Fruit fly (Drosophila melanogaster) whole organism, embryonic: ENCODE data around the gene CG32391.

Experiments used
- CG10267 ChIP-seq: fragments of 200-800 bp; sonication (Bioruptor generic); optimal IDR thresholded peaks from 2 replicates; lab custom pipeline; 2018; ENCODE audit warnings: missing biosample characterization, mild to moderate bottlenecking, missing genetic modification characterization, moderate library complexity
- CG10543 ChIP-seq: fragments of 200-800 bp; sonication (Bioruptor generic); optimal IDR thresholded peaks from 3 replicates; lab custom pipeline; 2017; ENCODE audit warnings: missing biosample characterization, mild to moderate bottlenecking, missing genetic modification characterization, moderate library complexity
- CG11504 ChIP-seq: fragments of 200-800 bp; sonication (Bioruptor generic); optimal IDR thresholded peaks from 3 replicates; lab custom pipeline; 2019; ENCODE audit warnings: missing biosample characterization, mild to moderate bottlenecking, missing genetic modification characterization, moderate library complexity
- CG11695 ChIP-seq: fragments of 200-800 bp; sonication (Bioruptor generic); IDR thresholded peaks from 3 replicates; pipeline ENCODE4 v1.3.6; 2022; ENCODE audit warnings: missing biosample characterization, missing genetic modification characterization
- CG13624 ChIP-seq: fragments of 200-800 bp; sonication (Bioruptor generic); optimal IDR thresholded peaks from 2 replicates; lab custom pipeline; 2016; ENCODE audit warnings: missing biosample characterization, missing genetic modification characterization
- CG15514 ChIP-seq: fragments of 200-800 bp; sonication (Bioruptor generic); optimal IDR thresholded peaks from 3 replicates; lab custom pipeline; 2017; ENCODE audit warnings: missing biosample characterization, missing genetic modification characterization, mild to moderate bottlenecking, moderate library complexity, missing genetic modification reagents
- CG15601 ChIP-seq: fragments of 200-800 bp; sonication (Bioruptor generic); optimal IDR thresholded peaks from 3 replicates; lab custom pipeline; 2019; ENCODE audit warnings: missing biosample characterization, mild to moderate bottlenecking, missing genetic modification characterization, moderate library complexity
- CG1792 ChIP-seq: fragments of 200-800 bp; sonication (Bioruptor generic); optimal IDR thresholded peaks from 2 replicates; lab custom pipeline; 2016; ENCODE audit warnings: missing biosample characterization, missing genetic modification characterization
- CG3163 ChIP-seq: fragments of 200-800 bp; sonication (Bioruptor generic); optimal IDR thresholded peaks from 3 replicates; lab custom pipeline; 2016; ENCODE audit warnings: missing biosample characterization, missing genetic modification characterization
- CG34422 ChIP-seq: fragments of 200-800 bp; sonication (Bioruptor generic); IDR thresholded peaks from 3 replicates; pipeline ENCODE4 v1.3.6; 2022; ENCODE audit warnings: missing biosample characterization, missing genetic modification characterization
- CG4328 ChIP-seq: fragments of 200-800 bp; sonication (Bioruptor generic); optimal IDR thresholded peaks from 3 replicates; lab custom pipeline; 2017; ENCODE audit warnings: missing biosample characterization, missing genetic modification reagents, missing genetic modification characterization
- CG6765 ChIP-seq: fragments of 200-800 bp; sonication (Bioruptor generic); optimal IDR thresholded peaks from 3 replicates; lab custom pipeline; 2017; ENCODE audit warnings: missing biosample characterization, mild to moderate bottlenecking, missing genetic modification characterization
- CG7357 ChIP-seq: fragments of 200-800 bp; sonication (Bioruptor generic); IDR thresholded peaks from 3 replicates; pipeline ENCODE4 v1.3.6; 2022; ENCODE audit warnings: missing biosample characterization, missing genetic modification characterization
- CG9797 ChIP-seq: fragments of 200-800 bp; sonication (Bioruptor generic); optimal IDR thresholded peaks from 3 replicates; lab custom pipeline; 2018; ENCODE audit warnings: missing biosample characterization, mild to moderate bottlenecking, missing genetic modification characterization
- CoRest ChIP-seq: fragments of 200-800 bp; sonication (Bioruptor generic); optimal IDR thresholded peaks from 3 replicates; lab custom pipeline; 2018; ENCODE audit warnings: missing biosample characterization, mild to moderate bottlenecking, missing genetic modification characterization, moderate library complexity
- D19B ChIP-seq: fragments of 200-800 bp; sonication (Bioruptor generic); optimal IDR thresholded peaks from 2 replicates; lab custom pipeline; 2017; ENCODE audit warnings: missing biosample characterization, mild to moderate bottlenecking, missing genetic modification characterization
- Deaf1 ChIP-seq: fragments of 200-800 bp; optimal IDR thresholded peaks from 3 replicates; lab custom pipeline; 2019; ENCODE audit warnings: missing biosample characterization, mild to moderate bottlenecking, missing genetic modification characterization, moderate library complexity
- Dek ChIP-seq: fragments of 200-800 bp; sonication (Bioruptor generic); optimal IDR thresholded peaks from 3 replicates; lab custom pipeline; 2019; ENCODE audit warnings: missing biosample characterization, mild to moderate bottlenecking, missing genetic modification characterization, moderate library complexity
- Dip2 ChIP-seq: fragments of 200-800 bp; sonication (Bioruptor generic); IDR thresholded peaks from 2 replicates; pipeline ENCODE4 v1.3.6; 2022; ENCODE audit warnings: missing biosample characterization, missing genetic modification characterization
- E2f1 ChIP-seq: fragments of 200-800 bp; sonication (Bioruptor generic); IDR thresholded peaks from 2 replicates; pipeline ENCODE4 v1.3.6; 2022; ENCODE audit warnings: missing biosample characterization, missing genetic modification characterization
- Ets65A ChIP-seq: fragments of 200-800 bp; sonication (Bioruptor generic); peaks from one replicate; lab custom pipeline; 2016; ENCODE audit warnings: missing biosample characterization, missing genetic modification characterization
- Fer1 ChIP-seq: fragments of 200-800 bp; sonication (Bioruptor generic); optimal IDR thresholded peaks from 2 replicates; lab custom pipeline; 2017; ENCODE audit warnings: missing biosample characterization, mild to moderate bottlenecking, missing genetic modification characterization
- Hr39 ChIP-seq: fragments of >200 bp; optimal IDR thresholded peaks from 2 replicates; lab custom pipeline; 2017
- Med ChIP-seq: fragments of 200-800 bp; sonication (Bioruptor generic); peaks from one replicate; lab custom pipeline; 2016; ENCODE audit warnings: missing biosample characterization, missing genetic modification characterization, mild to moderate bottlenecking, inconsistent platforms, moderate library complexity
- Optix ChIP-seq: fragments of 200-800 bp; sonication (Bioruptor generic); IDR thresholded peaks from 3 replicates; pipeline ENCODE4 v1.3.6; 2022; ENCODE audit warnings: missing biosample characterization, missing genetic modification characterization
- Spps ChIP-seq: fragments of 200-800 bp; sonication (Bioruptor generic); optimal IDR thresholded peaks from 2 replicates; lab custom pipeline; 2018; ENCODE audit warnings: missing biosample characterization, mild to moderate bottlenecking, missing genetic modification characterization
- Xrp1 ChIP-seq: fragments of 200-800 bp; sonication (Bioruptor generic); IDR thresholded peaks from 2 replicates; pipeline ENCODE4 v1.3.6; 2022; ENCODE audit warnings: missing biosample characterization, missing genetic modification characterization
- abd-A ChIP-seq: fragments of 200-800 bp; sonication (Bioruptor generic); optimal IDR thresholded peaks from 3 replicates; lab custom pipeline; 2019; ENCODE audit warnings: missing biosample characterization, mild to moderate bottlenecking, missing genetic modification characterization, moderate library complexity
- bsh ChIP-seq, 2 experiments: fragments of 200-800 bp; sonication (Bioruptor generic); optimal IDR thresholded peaks; 2 replicates each; lab custom pipeline; 2017 to 2018; ENCODE audit warnings: mild to moderate bottlenecking in 2 of 2, missing biosample characterization in 2 of 2, missing genetic modification characterization in 2 of 2, moderate library complexity in 1 of 2
- chn ChIP-seq: fragments of 200-800 bp; sonication (Bioruptor generic); optimal IDR thresholded peaks from 2 replicates; lab custom pipeline; 2016; ENCODE audit warnings: missing biosample characterization, missing genetic modification characterization
- dimm ChIP-seq: fragments of 200-800 bp; sonication (Bioruptor generic); IDR thresholded peaks from 2 replicates; pipeline ENCODE4 v1.3.6; 2022; ENCODE audit warnings: missing biosample characterization, missing genetic modification characterization
- dmrt99B ChIP-seq: fragments of 200-800 bp; sonication (Bioruptor generic); optimal IDR thresholded peaks from 2 replicates; lab custom pipeline; 2018; ENCODE audit warnings: missing biosample characterization, mild to moderate bottlenecking, missing genetic modification characterization, moderate library complexity
- dysf ChIP-seq: fragments of 200-800 bp; sonication (Bioruptor generic); IDR thresholded peaks from 3 replicates; pipeline ENCODE4 v1.3.6; 2022; ENCODE audit warnings: missing biosample characterization, missing genetic modification characterization
- eve ChIP-seq, 2 experiments: fragments of >200 bp; optimal IDR thresholded peaks; 2 replicates each; lab custom pipeline; 2017; ENCODE audit warnings: missing biosample characterization in 2 of 2, missing genetic modification characterization in 2 of 2
- ewg ChIP-seq: fragments of 200-800 bp; sonication (Bioruptor generic); optimal IDR thresholded peaks from 3 replicates; lab custom pipeline; 2017; ENCODE audit warnings: mild to moderate bottlenecking, missing biosample characterization, missing genetic modification reagents, missing genetic modification characterization
- fd96Cb ChIP-seq: fragments of 200-800 bp; sonication (Bioruptor generic); optimal IDR thresholded peaks from 2 replicates; lab custom pipeline; 2018; ENCODE audit warnings: missing biosample characterization, mild to moderate bottlenecking, missing genetic modification characterization, moderate library complexity
- ftz-f1 ChIP-seq: fragments of 200-800 bp; sonication (Bioruptor generic); optimal IDR thresholded peaks from 2 replicates; lab custom pipeline; 2016; ENCODE audit warnings: missing biosample characterization, missing genetic modification characterization
- gfzf ChIP-seq: fragments of 200-800 bp; sonication (Bioruptor generic); optimal IDR thresholded peaks from 2 replicates; lab custom pipeline; 2016; ENCODE audit warnings: missing biosample characterization, mild to moderate bottlenecking, missing genetic modification characterization, moderate library complexity
- grau ChIP-seq: fragments of 200-800 bp; optimal IDR thresholded peaks from 3 replicates; lab custom pipeline; 2019; ENCODE audit warnings: missing biosample characterization, mild to moderate bottlenecking, missing genetic modification characterization, moderate library complexity
- ken ChIP-seq: fragments of 200-800 bp; sonication (Bioruptor generic); IDR thresholded peaks from 3 replicates; pipeline ENCODE4 v1.3.6; 2022; ENCODE audit warnings: missing biosample characterization, missing genetic modification characterization
- lab ChIP-seq: fragments of 200-800 bp; sonication (Bioruptor generic); optimal IDR thresholded peaks from 3 replicates; lab custom pipeline; 2017; ENCODE audit warnings: missing biosample characterization, missing genetic modification characterization, mild to moderate bottlenecking, moderate library complexity, missing genetic modification reagents
- lmd ChIP-seq: fragments of 200-800 bp; sonication (Bioruptor generic); IDR thresholded peaks from 2 replicates; pipeline ENCODE4 v1.3.6; 2022; ENCODE audit warnings: missing biosample characterization, missing genetic modification characterization
- pan ChIP-seq, 4 experiments: fragments of >200 bp in 3 of 4; fragments of 200-800 bp in 1 of 4; sonication (Bioruptor generic) in 1 of 4; optimal IDR thresholded peaks in 3 of 4; IDR thresholded peaks in 1 of 4; 2 replicates each; pipeline versions ENCODE4 v1.3.6 to Lab custom; 2017 to 2022; ENCODE audit warnings: missing biosample characterization in 2 of 4, missing genetic modification characterization in 2 of 4, mixed read lengths in 1 of 4
- phol ChIP-seq: fragments of 200-800 bp; sonication (Bioruptor generic); optimal IDR thresholded peaks from 3 replicates; lab custom pipeline; 2018; ENCODE audit warnings: missing biosample characterization, mild to moderate bottlenecking, missing genetic modification characterization, moderate library complexity
- row ChIP-seq: fragments of 200-800 bp; sonication (Bioruptor generic); IDR thresholded peaks from 3 replicates; pipeline ENCODE4 v1.3.6; 2022; ENCODE audit warnings: missing biosample characterization, missing genetic modification characterization
- sens ChIP-seq: fragments of 200-800 bp; sonication (Bioruptor generic); peaks from one replicate; lab custom pipeline; 2016; ENCODE audit warnings: missing biosample characterization, missing genetic modification characterization
- slbo ChIP-seq: fragments of 200-800 bp; sonication (Bioruptor generic); IDR thresholded peaks from 2 replicates; pipeline ENCODE4 v1.3.6; 2022; ENCODE audit warnings: missing biosample characterization, missing genetic modification characterization
- ssp ChIP-seq: fragments of 200-800 bp; sonication (Bioruptor generic); IDR thresholded peaks from 2 replicates; pipeline ENCODE4 v1.3.6; 2022; ENCODE audit warnings: missing biosample characterization, missing genetic modification characterization
- stwl ChIP-seq: fragments of 200-800 bp; sonication (Bioruptor generic); optimal IDR thresholded peaks from 3 replicates; lab custom pipeline; 2018; ENCODE audit warnings: missing biosample characterization, mild to moderate bottlenecking, missing genetic modification characterization, moderate library complexity
- unpg ChIP-seq: fragments of 200-800 bp; sonication (Bioruptor generic); optimal IDR thresholded peaks from 3 replicates; lab custom pipeline; 2018; ENCODE audit warnings: missing biosample characterization, mild to moderate bottlenecking, missing genetic modification characterization, moderate library complexity

Gene CG32391

DNA sequence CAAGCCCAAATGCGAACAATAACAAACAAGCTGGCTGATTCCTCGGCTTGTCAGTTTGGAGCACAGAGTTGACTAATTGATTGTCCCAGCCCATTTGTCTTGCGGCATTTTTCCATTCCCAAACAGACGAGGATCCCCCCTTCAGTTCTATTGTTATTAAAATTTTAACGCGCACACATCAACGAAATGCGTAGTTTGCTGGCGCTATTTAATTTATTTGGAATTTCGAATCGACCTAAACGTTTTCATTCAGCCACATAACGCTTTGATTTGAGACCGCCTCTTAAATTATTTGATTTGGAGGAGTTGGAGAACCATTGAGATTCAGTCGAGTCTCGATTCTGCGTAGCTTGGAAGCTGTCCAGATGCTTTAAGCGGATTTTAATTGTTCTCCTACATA is 46.9 kb upstream of the CG32391 start (continued):
- no peak for TF ChIP-seq Optix
- TF ChIP-seq ken (GFP tag; lab: Robert Waterston, UW): no peak
- peak; percentile 64 for TF ChIP-seq CG13624 (GFP tag; lab: Kevin White, UChicago)
- no peak for TF ChIP-seq dmrt99B (tag; lab: Kevin White, UChicago)
- TF ChIP-seq CG10543 (GFP tag; lab: Kevin White, UChicago): peak; percentile 5
- no peak for TF ChIP-seq Hr39 (lab: Kevin White, UChicago)
- no peak for TF ChIP-seq pan (optimal IDR thresholded peaks at IDR 0.05; lab: Kevin White, UChicago)
- TF ChIP-seq pan (GFP tag; optimal IDR thresholded peaks at IDR 0.05 in 1 of 2, IDR thresholded peaks at IDR 0.05 in 1 of 2): no peak
- TF ChIP-seq CG1792 (GFP tag; lab: Kevin White, UChicago): no peak
- TF ChIP-seq, all 482 proteins: peak for 9

DNA sequence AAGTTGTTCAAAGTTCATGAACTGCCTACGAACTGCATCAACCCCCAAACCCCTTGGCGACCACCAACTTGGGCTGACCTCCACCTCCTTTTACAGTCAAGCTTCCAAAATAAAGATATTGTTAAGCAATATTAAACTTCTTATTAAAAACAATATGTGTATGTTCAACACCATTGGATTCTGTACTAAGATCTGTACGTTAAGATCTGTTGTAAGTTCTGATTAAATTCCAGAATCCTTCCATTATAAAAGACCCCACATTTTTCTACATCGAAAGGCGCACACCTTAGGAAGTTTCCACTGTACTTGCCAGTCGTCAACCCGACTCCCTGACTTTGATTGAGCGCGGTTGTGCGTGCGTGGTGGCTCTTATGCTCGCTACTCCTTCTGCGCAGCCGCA is 44.0 kb upstream of the CG32391 start:
- TF ChIP-seq CG10267 (tag; lab: Kevin White, UChicago) (no peak), CG6765 (GFP tag; lab: Kevin White, UChicago) (no peak), CG15601 (tag; lab: Kevin White, UChicago) (no peak), unpg (no peak), Fer1 (GFP tag; lab: Kevin White, UChicago) (no peak), sens (GFP tag; lab: Kevin White, UChicago) (peak; percentile 57), D19B (GFP tag; lab: Kevin White, UChicago) (no peak), ewg (GFP tag; lab: Kevin White, UChicago) (peak; percentile 11), dimm (GFP tag; lab: Robert Waterston, UW) (no peak), dysf (0 out of 3 replicates have a peak, but pooled peaks have one; percentile 10), CG11504 (tag; lab: Kevin White, UChicago) (peak; percentile 6), gfzf (GFP tag; lab: Kevin White, UChicago) (no peak), E2f1 (no peak), CG15514 (GFP tag; lab: Kevin White, UChicago) (no peak), CG7357 (0 out of 3 replicates have a peak, but pooled peaks have one; percentile 23), Dip2 (GFP tag; lab: Robert Waterston, UW) (no peak), lmd (GFP tag; lab: Robert Waterston, UW) (0 out of 2 replicates have a peak, but pooled peaks have one; percentile 10), Ets65A (GFP tag; lab: Kevin White, UChicago) (peak; percentile 35), chn (GFP tag; lab: Kevin White, UChicago) (no peak), fd96Cb (tag; lab: Kevin White, UChicago) (no peak), row (GFP tag; lab: Robert Waterston, UW) (peak; percentile 39; the same call in 2 of the 3 replicates), Dek (tag; lab: Kevin White, UChicago) (no peak), ssp (GFP tag; lab: Robert Waterston, UW) (no peak), abd-A (no peak), CoRest (tag; lab: Kevin White, UChicago) (no peak), slbo (GFP tag; lab: Robert Waterston, UW) (no peak), grau (peak; percentile 74), lab (GFP tag; lab: Kevin White, UChicago) (no peak), CG3163 (GFP tag; lab: Kevin White, UChicago) (no peak), Deaf1 (tag; lab: Kevin White, UChicago) (no peak), CG34422 (no peak), Med (GFP tag; lab: Kevin White, UChicago) (peak; percentile 8), CG4328 (no peak), eve (GFP tag; optimal IDR thresholded peaks at IDR 0.05; lab: Kevin White, UChicago) (no peak), phol (tag; lab: Kevin White, UChicago) (peak; percentile 23), Spps (tag; lab: Kevin White, UChicago) (no peak), CG9797 (no peak), bsh (GFP tag; optimal IDR thresholded peaks at IDR 0.05; lab: Kevin White, UChicago) (peak in 1 of 2 experiments; percentile 31), CG11695 (GFP tag; lab: Robert Waterston, UW) (no peak), stwl (tag; lab: Kevin White, UChicago) (no peak), Xrp1 (GFP tag; lab: Robert Waterston, UW) (peak; percentile 26; the same call in 1 of the 2 replicates), ftz-f1 (GFP tag; lab: Kevin White, UChicago) (no peak)
